1 fruit fly cellular context compared by ENCODE assay signal in the genomic region with DNA sequence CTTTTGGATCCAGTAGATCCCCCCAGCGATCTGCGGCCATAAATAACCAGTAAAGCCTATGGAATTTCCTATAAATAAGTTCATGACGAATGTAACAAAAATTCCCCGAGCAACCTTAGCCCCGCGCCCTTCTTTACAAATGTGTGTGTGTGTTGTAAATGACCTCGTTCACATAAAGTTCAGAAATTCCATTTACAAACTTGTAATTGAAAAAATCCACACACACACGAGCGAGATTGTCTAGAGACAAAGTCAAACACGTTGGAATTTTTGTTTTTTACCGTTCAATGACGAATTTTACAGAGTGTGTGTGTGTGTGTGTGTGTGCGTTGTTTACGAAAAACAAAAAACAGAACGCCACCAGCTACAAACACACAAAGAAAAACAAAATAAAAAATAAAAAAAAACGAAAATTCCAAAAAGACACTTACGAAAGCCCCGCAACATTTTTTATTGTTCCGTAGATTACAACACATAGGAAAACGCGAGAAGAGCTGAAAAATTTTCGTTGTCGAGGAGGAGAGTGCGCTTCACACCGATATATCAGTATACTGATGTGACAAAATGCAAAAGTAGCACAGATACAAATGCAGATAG.
A peak's percentile ranks its signal among the peaks of the same experiment; 100 is the strongest.
TF ChIP-seq lines count a peak whose summit lies in the region.

No protein-coding gene starts in this region.

TF ChIP-seq in whole organism, embryonic, 481 proteins besides CTCF, POLR2A, EP300 and RAD21 (continued from another document):
- TF ChIP-seq Oaz (GFP tag; IDR thresholded peaks at IDR 0.05; lab: Robert Waterston, UW) = no peak
- TF ChIP-seq CG11560 (tag; IDR thresholded peaks at IDR 0.05; lab: Robert Waterston, UW) = no peak
- TF ChIP-seq Jarid2 (GFP tag; optimal IDR thresholded peaks at IDR 0.05; lab: Kevin White, UChicago) = no peak
- TF ChIP-seq Nf-YA (GFP tag; IDR thresholded peaks at IDR 0.05; lab: Robert Waterston, UW) = no peak
- peak; percentile 32 for TF ChIP-seq CG17359 (tag; optimal IDR thresholded peaks at IDR 0.05; lab: Kevin White, UChicago)
- TF ChIP-seq grn (GFP tag; optimal IDR thresholded peaks at IDR 0.05; lab: Kevin White, UChicago) = peak; percentile 40
- no peak for TF ChIP-seq CG11085 (GFP tag; IDR thresholded peaks at IDR 0.05; lab: Robert Waterston, UW)
- no peak for TF ChIP-seq CG13123 (GFP tag; optimal IDR thresholded peaks at IDR 0.05; lab: Kevin White, UChicago)
- TF ChIP-seq CoRest (tag; optimal IDR thresholded peaks at IDR 0.05; lab: Kevin White, UChicago) = no peak
- TF ChIP-seq gem (tag; optimal IDR thresholded peaks at IDR 0.05; lab: Kevin White, UChicago) = peak; percentile 23
- TF ChIP-seq HmgD (GFP tag; optimal IDR thresholded peaks at IDR 0.05; lab: Kevin White, UChicago) = no peak
- no peak for TF ChIP-seq C15 (GFP tag; IDR thresholded peaks at IDR 0.05; lab: Robert Waterston, UW)
- TF ChIP-seq insv (GFP tag; optimal IDR thresholded peaks at IDR 0.05; lab: Kevin White, UChicago) = no peak
- TF ChIP-seq emc (GFP tag; optimal IDR thresholded peaks at IDR 0.05; lab: Kevin White, UChicago) = no peak
- TF ChIP-seq D (optimal IDR thresholded peaks at IDR 0.05; lab: Kevin White, UChicago) = no peak
- TF ChIP-seq D (GFP tag; optimal IDR thresholded peaks at IDR 0.05; lab: Kevin White, UChicago) = peak; percentile 33
- no peak for TF ChIP-seq Mrtf (GFP tag; IDR thresholded peaks at IDR 0.05; lab: Robert Waterston, UW)
- no peak for TF ChIP-seq CG7928 (GFP tag; optimal IDR thresholded peaks at IDR 0.05; lab: Kevin White, UChicago)
- no peak for TF ChIP-seq CG30403 (GFP tag; optimal IDR thresholded peaks at IDR 0.05; lab: Kevin White, UChicago)
- TF ChIP-seq ken (GFP tag; IDR thresholded peaks at IDR 0.05; lab: Robert Waterston, UW) = no peak
- TF ChIP-seq Vsx1 (GFP tag; optimal IDR thresholded peaks at IDR 0.05; lab: Kevin White, UChicago) = peak; percentile 19
- TF ChIP-seq CG18599 (GFP tag; optimal IDR thresholded peaks at IDR 0.05; lab: Kevin White, UChicago) = no peak
- TF ChIP-seq sqz (GFP tag; optimal IDR thresholded peaks at IDR 0.05; lab: Kevin White, UChicago) = peak; percentile 90
- TF ChIP-seq peb (GFP tag; IDR thresholded peaks at IDR 0.05; lab: Robert Waterston, UW) = no peak
- no peak for TF ChIP-seq usp (GFP tag; optimal IDR thresholded peaks at IDR 0.05; lab: Kevin White, UChicago)
- TF ChIP-seq Atf-2 (GFP tag; optimal IDR thresholded peaks at IDR 0.05; lab: Kevin White, UChicago) = no peak
- TF ChIP-seq Rx (GFP tag; IDR thresholded peaks at IDR 0.05; lab: Robert Waterston, UW) = no peak
- no peak for TF ChIP-seq CG4707 (GFP tag; optimal IDR thresholded peaks at IDR 0.05; lab: Kevin White, UChicago)
- TF ChIP-seq MESR4 (GFP tag; optimal IDR thresholded peaks at IDR 0.05; lab: Kevin White, UChicago) = no peak
- TF ChIP-seq Pdp1 (GFP tag; optimal IDR thresholded peaks at IDR 0.05; lab: Kevin White, UChicago) = peak in 1 of 2 experiments; percentile 78
- TF ChIP-seq CG15269 (tag; optimal IDR thresholded peaks at IDR 0.05; lab: Kevin White, UChicago) = peak; percentile 67
- TF ChIP-seq CG9215 (GFP tag; IDR thresholded peaks at IDR 0.05; lab: Robert Waterston, UW) = no peak
- no peak for TF ChIP-seq Ssrp (tag; optimal IDR thresholded peaks at IDR 0.05; lab: Kevin White, UChicago)
- TF ChIP-seq cato (GFP tag; optimal IDR thresholded peaks at IDR 0.05; lab: Kevin White, UChicago; ENCODE audit: borderline replicate concordance) = no peak
- TF ChIP-seq p53 (GFP tag; optimal IDR thresholded peaks at IDR 0.05; lab: Kevin White, UChicago) = no peak
- no peak for TF ChIP-seq hbn (GFP tag; IDR thresholded peaks at IDR 0.05; lab: Robert Waterston, UW; ENCODE audit: partially characterized antibody)
